Fruit fly (Drosophila melanogaster) whole organism, embryonic: ENCODE data around the gene sdk.

Source experiments
- BEAF-32 ChIP-seq: fragments of 200-800 bp; sonication (Bioruptor generic); optimal IDR thresholded peaks from 3 replicates; lab custom pipeline; 2017; ENCODE audit warnings: missing biosample characterization, missing genetic modification characterization, mild to moderate bottlenecking, moderate library complexity, missing genetic modification reagents
- Blimp-1 ChIP-seq: fragments of 200-800 bp; sonication (Bioruptor generic); optimal IDR thresholded peaks from 3 replicates; lab custom pipeline; 2018; ENCODE audit warnings: missing biosample characterization, missing genetic modification characterization, mild to moderate bottlenecking, moderate library complexity, missing genetic modification reagents
- CG10543 ChIP-seq: fragments of 200-800 bp; sonication (Bioruptor generic); optimal IDR thresholded peaks from 3 replicates; lab custom pipeline; 2017; ENCODE audit warnings: missing biosample characterization, mild to moderate bottlenecking, missing genetic modification characterization, moderate library complexity
- CG10959 ChIP-seq: fragments of 200-800 bp; sonication (Bioruptor generic); IDR thresholded peaks from 2 replicates; pipeline ENCODE4 v1.3.6; 2022; ENCODE audit warnings: missing biosample characterization, missing genetic modification characterization
- CG11093 ChIP-seq: fragments of 200-800 bp; sonication (Bioruptor generic); IDR thresholded peaks from 3 replicates; pipeline ENCODE4 v1.3.6; 2022; ENCODE audit warnings: missing biosample characterization, missing genetic modification characterization
- CG12219 ChIP-seq: fragments of 200-800 bp; sonication (Bioruptor generic); optimal IDR thresholded peaks from 3 replicates; lab custom pipeline; 2018; ENCODE audit warnings: missing biosample characterization, mild to moderate bottlenecking, missing genetic modification characterization
- CG13287 ChIP-seq: fragments of 200-800 bp; sonication (Bioruptor generic); IDR thresholded peaks from 2 replicates; pipeline ENCODE4 v1.3.6; 2022; ENCODE audit warnings: missing biosample characterization, missing genetic modification characterization; ENCODE audit not compliant: partially characterized antibody
- CG13424 ChIP-seq: fragments of 200-800 bp; sonication (Bioruptor generic); optimal IDR thresholded peaks from 2 replicates; lab custom pipeline; 2019; ENCODE audit warnings: missing biosample characterization, mild to moderate bottlenecking, missing genetic modification characterization, moderate library complexity
- CG17328 ChIP-seq: fragments of 200-800 bp; sonication (Bioruptor generic); IDR thresholded peaks from 2 replicates; pipeline ENCODE4 v1.3.6; 2022; ENCODE audit warnings: missing biosample characterization, missing genetic modification characterization
- CG17802 ChIP-seq: fragments of 200-800 bp; sonication (Bioruptor generic); optimal IDR thresholded peaks from 2 replicates; lab custom pipeline; 2018; ENCODE audit warnings: missing biosample characterization, mild to moderate bottlenecking, missing genetic modification characterization, moderate library complexity
- CG18262 ChIP-seq: fragments of 200-800 bp; optimal IDR thresholded peaks from 3 replicates; lab custom pipeline; 2019; ENCODE audit warnings: missing biosample characterization, mild to moderate bottlenecking, missing genetic modification characterization, moderate library complexity
- CG34224 ChIP-seq: fragments of 200-800 bp; sonication (Bioruptor generic); IDR thresholded peaks from 3 replicates; pipeline ENCODE4 v1.3.6; 2022; ENCODE audit warnings: missing biosample characterization, missing genetic modification characterization; ENCODE audit not compliant: partially characterized antibody
- CG4424 ChIP-seq: fragments of 200-800 bp; sonication (Bioruptor generic); optimal IDR thresholded peaks from 3 replicates; lab custom pipeline; 2016; ENCODE audit warnings: missing biosample characterization, missing genetic modification characterization
- CG7786 ChIP-seq: fragments of 200-800 bp; sonication (Bioruptor generic); optimal IDR thresholded peaks from 2 replicates; lab custom pipeline; 2016; ENCODE audit warnings: missing biosample characterization, missing genetic modification characterization
- CG8089 ChIP-seq: fragments of 200-800 bp; sonication (Bioruptor generic); optimal IDR thresholded peaks from 3 replicates; lab custom pipeline; 2016; ENCODE audit warnings: missing biosample characterization, missing genetic modification characterization
- CG8924 ChIP-seq: fragments of 200-800 bp; optimal IDR thresholded peaks from 3 replicates; lab custom pipeline; 2019; ENCODE audit warnings: missing biosample characterization, mild to moderate bottlenecking, missing genetic modification characterization, moderate library complexity
- CTCF ChIP-seq: fragments of 200-800 bp; sonication (Bioruptor generic); optimal IDR thresholded peaks from 2 replicates; lab custom pipeline; 2017; ENCODE audit warnings: missing biosample characterization, mild to moderate bottlenecking, missing genetic modification characterization, moderate library complexity
- Deaf1 ChIP-seq: fragments of 200-800 bp; optimal IDR thresholded peaks from 3 replicates; lab custom pipeline; 2019; ENCODE audit warnings: missing biosample characterization, mild to moderate bottlenecking, missing genetic modification characterization, moderate library complexity
- Dip2 ChIP-seq: fragments of 200-800 bp; sonication (Bioruptor generic); IDR thresholded peaks from 2 replicates; pipeline ENCODE4 v1.3.6; 2022; ENCODE audit warnings: missing biosample characterization, missing genetic modification characterization
- Eip74EF ChIP-seq, 2 experiments: fragments of 200-800 bp in 1 of 2; fragments of >200 bp in 1 of 2; sonication (Bioruptor generic) in 1 of 2; optimal IDR thresholded peaks; 2 replicates each; lab custom pipeline; 2017 to 2019; ENCODE audit warnings: missing biosample characterization in 2 of 2, missing genetic modification characterization in 2 of 2, mild to moderate bottlenecking in 1 of 2, moderate library complexity in 1 of 2
- Ets65A ChIP-seq: fragments of 200-800 bp; sonication (Bioruptor generic); peaks from one replicate; lab custom pipeline; 2016; ENCODE audit warnings: missing biosample characterization, missing genetic modification characterization
- Ets97D ChIP-seq: fragments of 200-800 bp; sonication (Bioruptor generic); optimal IDR thresholded peaks from 3 replicates; lab custom pipeline; 2016; ENCODE audit warnings: missing biosample characterization, missing genetic modification characterization
- Gug ChIP-seq: fragments of 200-800 bp; sonication (Bioruptor generic); IDR thresholded peaks from 4 replicates; pipeline ENCODE4 v1.3.6; 2022; ENCODE audit warnings: missing biosample characterization, missing genetic modification characterization
- Hr51 ChIP-seq, 2 experiments: fragments of 200-800 bp; sonication (Bioruptor generic); optimal IDR thresholded peaks; 2 replicates in 1 of 2; 3 replicates in 1 of 2; lab custom pipeline; 2016 to 2018; ENCODE audit warnings: missing biosample characterization in 2 of 2, missing genetic modification characterization in 2 of 2, mild to moderate bottlenecking in 1 of 2, moderate library complexity in 1 of 2
- Kr ChIP-seq: fragments of 200-800 bp; sonication (Bioruptor generic); optimal IDR thresholded peaks from 2 replicates; lab custom pipeline; 2017; ENCODE audit warnings: missing biosample characterization, mild to moderate bottlenecking, missing genetic modification characterization
- NC2α ChIP-seq: fragments of 200-800 bp; sonication (Bioruptor generic); optimal IDR thresholded peaks from 2 replicates; lab custom pipeline; 2016; ENCODE audit warnings: missing biosample characterization, missing genetic modification characterization
- NfI ChIP-seq: fragments of 200-800 bp; sonication (Bioruptor generic); optimal IDR thresholded peaks from 3 replicates; lab custom pipeline; 2018; ENCODE audit warnings: missing biosample characterization, mild to moderate bottlenecking, missing genetic modification characterization, moderate library complexity
- Trl ChIP-seq, 3 experiments: fragments of >200 bp in 2 of 3; fragments of 200-800 bp in 1 of 3; sonication (Bioruptor generic) in 1 of 3; optimal IDR thresholded peaks; 2 replicates in 1 of 3; 3 replicates in 2 of 3; lab custom pipeline; 2016 to 2017; ENCODE audit warnings: missing biosample characterization in 1 of 3, missing genetic modification characterization in 1 of 3
- bab2 ChIP-seq: fragments of 200-800 bp; sonication (Bioruptor generic); optimal IDR thresholded peaks from 2 replicates; lab custom pipeline; 2016; ENCODE audit warnings: missing biosample characterization, missing genetic modification characterization
- bowl ChIP-seq: fragments of 200-800 bp; sonication (Bioruptor generic); IDR thresholded peaks from 2 replicates; pipeline ENCODE4 v1.3.6; 2022; ENCODE audit warnings: missing biosample characterization, missing genetic modification characterization
- cas ChIP-seq: fragments of 200-800 bp; sonication (Bioruptor generic); IDR thresholded peaks from 2 replicates; pipeline ENCODE4 v1.3.6; 2022; ENCODE audit warnings: missing biosample characterization, missing genetic modification characterization
- chif ChIP-seq, 2 experiments: fragments of 200-800 bp; sonication (Bioruptor generic); optimal IDR thresholded peaks; 3 replicates each; lab custom pipeline; 2016; ENCODE audit warnings: missing biosample characterization in 2 of 2, missing genetic modification characterization in 2 of 2
- esg ChIP-seq: fragments of 200-800 bp; sonication (Bioruptor generic); conservative IDR thresholded peaks from 2 replicates; pipeline ENCODE4 v1.3.6; 2022; ENCODE audit warnings: missing biosample characterization, missing genetic modification characterization
- ewg ChIP-seq: fragments of 200-800 bp; sonication (Bioruptor generic); optimal IDR thresholded peaks from 3 replicates; lab custom pipeline; 2017; ENCODE audit warnings: mild to moderate bottlenecking, missing biosample characterization, missing genetic modification reagents, missing genetic modification characterization
- gsb-n ChIP-seq: fragments of 200-800 bp; sonication (Bioruptor generic); optimal IDR thresholded peaks from 3 replicates; lab custom pipeline; 2018; ENCODE audit warnings: missing biosample characterization, mild to moderate bottlenecking, missing genetic modification characterization
- gt ChIP-seq: fragments of 200-800 bp; sonication (Bioruptor generic); IDR thresholded peaks from 2 replicates; pipeline ENCODE4 v1.3.6; 2022; ENCODE audit warnings: missing biosample characterization, missing genetic modification characterization
- jumu ChIP-seq: fragments of 200-800 bp; sonication (Bioruptor generic); optimal IDR thresholded peaks from 3 replicates; lab custom pipeline; 2016; ENCODE audit warnings: missing biosample characterization, missing genetic modification characterization
- nmo ChIP-seq: fragments of 200-800 bp; sonication (Bioruptor generic); optimal IDR thresholded peaks from 2 replicates; lab custom pipeline; 2018; ENCODE audit warnings: missing biosample characterization, mild to moderate bottlenecking, missing genetic modification characterization, moderate library complexity
- otp ChIP-seq: fragments of 200-800 bp; sonication (Bioruptor generic); IDR thresholded peaks from 3 replicates; pipeline ENCODE4, ENCODE4 v1.3.6; 2022; ENCODE audit warnings: missing biosample characterization, missing genetic modification characterization
- pnt ChIP-seq: fragments of 200-800 bp; sonication (Bioruptor generic); optimal IDR thresholded peaks from 3 replicates; lab custom pipeline; 2016; ENCODE audit warnings: missing biosample characterization, missing genetic modification characterization
- prd ChIP-seq, 3 experiments: fragments of >200 bp in 2 of 3; fragments of 200-800 bp in 1 of 3; sonication (Bioruptor generic) in 1 of 3; optimal IDR thresholded peaks in 2 of 3; IDR thresholded peaks in 1 of 3; 2 replicates in 2 of 3; 3 replicates in 1 of 3; pipeline versions ENCODE4 v1.3.6 to Lab custom; 2017 to 2022; ENCODE audit warnings: missing biosample characterization in 1 of 3, missing genetic modification characterization in 1 of 3
- row ChIP-seq: fragments of 200-800 bp; sonication (Bioruptor generic); IDR thresholded peaks from 3 replicates; pipeline ENCODE4 v1.3.6; 2022; ENCODE audit warnings: missing biosample characterization, missing genetic modification characterization
- sob ChIP-seq: fragments of 200-800 bp; sonication (Bioruptor generic); IDR thresholded peaks from 2 replicates; pipeline ENCODE4 v1.3.6; 2022; ENCODE audit warnings: missing biosample characterization, missing genetic modification characterization
- ssp ChIP-seq: fragments of 200-800 bp; sonication (Bioruptor generic); IDR thresholded peaks from 2 replicates; pipeline ENCODE4 v1.3.6; 2022; ENCODE audit warnings: missing biosample characterization, missing genetic modification characterization
- ttk ChIP-seq: fragments of 200-800 bp; sonication (Bioruptor generic); IDR thresholded peaks from 2 replicates; pipeline ENCODE4 v2.1.2; 2022; ENCODE audit warnings: missing biosample characterization, missing genetic modification characterization
- unpg ChIP-seq: fragments of 200-800 bp; sonication (Bioruptor generic); optimal IDR thresholded peaks from 3 replicates; lab custom pipeline; 2018; ENCODE audit warnings: missing biosample characterization, mild to moderate bottlenecking, missing genetic modification characterization, moderate library complexity
- vnd ChIP-seq: fragments of 200-800 bp; sonication (Bioruptor generic); IDR thresholded peaks from 3 replicates; pipeline ENCODE4 v1.3.6; 2022; ENCODE audit warnings: missing biosample characterization, missing genetic modification characterization; ENCODE audit not compliant: partially characterized antibody
- vvl ChIP-seq: fragments of 200-800 bp; sonication (Bioruptor generic); IDR thresholded peaks from 2 replicates; pipeline ENCODE4 v1.3.6; 2022; ENCODE audit warnings: missing biosample characterization, missing genetic modification characterization
- wdn ChIP-seq: fragments of 200-800 bp; sonication (Bioruptor generic); IDR thresholded peaks from 2 replicates; pipeline ENCODE4 v1.3.6; 2022; ENCODE audit warnings: missing biosample characterization, missing genetic modification characterization

The sdk gene

dm6 chrX:771431-772064, 84.9 kb downstream of the sdk start (continued):
- TF ChIP-seq CG10543, result no peak
- TF ChIP-seq CG18262, result peak; percentile 46
- TF ChIP-seq CG13287 (GFP tag; lab: Robert Waterston, UW), result no peak
- TF ChIP-seq CG34224 (GFP tag; lab: Robert Waterston, UW), result no peak
- peak; percentile 54 for TF ChIP-seq row (GFP tag; lab: Robert Waterston, UW)
- TF ChIP-seq ssp (GFP tag; lab: Robert Waterston, UW), result no peak
- TF ChIP-seq Eip74EF (GFP tag; optimal IDR thresholded peaks at IDR 0.05; lab: Kevin White, UChicago), result no peak
- no peak for TF ChIP-seq prd (optimal IDR thresholded peaks at IDR 0.05; lab: Kevin White, UChicago)
- peak; percentile 64; the same call in 2 of the 3 replicates for TF ChIP-seq prd (GFP tag; IDR thresholded peaks at IDR 0.05; lab: Robert Waterston, UW)
- TF ChIP-seq gsb-n, result peak; percentile 48
- no peak for TF ChIP-seq Ets97D (GFP tag; lab: Kevin White, UChicago)
- TF ChIP-seq chif (GFP tag; optimal IDR thresholded peaks at IDR 0.05; lab: Kevin White, UChicago), result peak; percentile 1 to 58
- TF ChIP-seq Ets65A, result peak; percentile 68
- TF ChIP-seq ttk (GFP tag; lab: Robert Waterston, UW), result 0 out of 2 replicates have a peak, but pooled peaks have one; percentile 23
- TF ChIP-seq bab2, result peak; percentile 28
- no peak for TF ChIP-seq BEAF-32 (GFP tag; lab: Kevin White, UChicago)
- TF ChIP-seq CG4424 (GFP tag; lab: Kevin White, UChicago), result peak; percentile 46
- peak; percentile 14 for TF ChIP-seq CG7786
- TF ChIP-seq CG12219, result peak; percentile 19
- peak; percentile 2 for TF ChIP-seq CG17802
- TF ChIP-seq vvl (GFP tag; lab: Robert Waterston, UW), result 0 out of 2 replicates have a peak, but pooled peaks have one; percentile 22
- TF ChIP-seq CG8924 (tag; lab: Kevin White, UChicago), result no peak
- TF ChIP-seq Dip2, result no peak
- peak; percentile 2 for TF ChIP-seq Kr (GFP tag; lab: Kevin White, UChicago)
- peak; percentile 56 for TF ChIP-seq Blimp-1
- no peak for TF ChIP-seq gt (GFP tag; lab: Robert Waterston, UW)
- no peak for TF ChIP-seq bowl (GFP tag; lab: Robert Waterston, UW)
- TF ChIP-seq NfI (GFP tag; lab: Kevin White, UChicago), result peak; percentile 1
- TF ChIP-seq otp, result 0 out of 3 replicates have a peak, but pooled peaks have one; percentile 49
- TF ChIP-seq sob (GFP tag; lab: Robert Waterston, UW), result no peak
- peak; percentile 5 for TF ChIP-seq CG8089
- peak; percentile 41; the same call in 1 of the 2 replicates for TF ChIP-seq CG10959 (GFP tag; lab: Robert Waterston, UW)
- peak; percentile 31 for TF ChIP-seq pnt
- TF ChIP-seq Deaf1 (tag; lab: Kevin White, UChicago), result peak; percentile 11
- no peak for TF ChIP-seq NC2α (GFP tag; lab: Kevin White, UChicago)
- TF ChIP-seq Hr51 (GFP tag; optimal IDR thresholded peaks at IDR 0.05; lab: Kevin White, UChicago), result peak in 1 of 2 experiments; percentile 31
- no peak for TF ChIP-seq vnd (GFP tag; lab: Robert Waterston, UW)
- peak; percentile 14 for TF ChIP-seq CG13424 (tag; lab: Kevin White, UChicago)
- TF ChIP-seq wdn, result no peak
- peak; percentile 59 for TF ChIP-seq unpg (GFP tag; lab: Kevin White, UChicago)
- no peak for TF ChIP-seq Trl (optimal IDR thresholded peaks at IDR 0.05; lab: Kevin White, UChicago)
- TF ChIP-seq Trl (GFP tag; optimal IDR thresholded peaks at IDR 0.05; lab: Kevin White, UChicago), result peak; percentile 23
- peak; percentile 38 for TF ChIP-seq nmo (GFP tag; lab: Kevin White, UChicago)
- no peak for TF ChIP-seq cas (GFP tag; lab: Robert Waterston, UW)
- TF ChIP-seq Gug (GFP tag; lab: Robert Waterston, UW), result 0 out of 4 replicates have a peak, but pooled peaks have one; percentile 2
- TF ChIP-seq CTCF (GFP tag; lab: Kevin White, UChicago), result no peak
- no peak for TF ChIP-seq ewg (GFP tag; lab: Kevin White, UChicago)
- 0 out of 3 replicates have a peak, but pooled peaks have one; percentile 14 for TF ChIP-seq CG11093
- peak; percentile 68 for TF ChIP-seq CG17328 (GFP tag; lab: Robert Waterston, UW)
- TF ChIP-seq jumu (GFP tag; lab: Kevin White, UChicago), result peak; percentile 32
- peak; percentile 30; the same call in 1 of the 2 replicates for TF ChIP-seq esg
